Worm (Caenorhabditis elegans) whole organism, L2 larva: ENCODE results near the gene fipr-13.
A peak's percentile ranks its signal among the peaks of the same experiment; 100 is the strongest.

ENCODE experiments used
- C34F6.9 ChIP-seq: fragments of 150-350 bp; optimal IDR thresholded peaks from 2 replicates; lab custom pipeline; 2014; ENCODE audit warnings: missing biosample characterization, missing genetic modification characterization
- F13H6.1 ChIP-seq: sonication (generic microtip); optimal IDR thresholded peaks from 2 replicates; lab custom pipeline; 2016; ENCODE audit warnings: missing genetic modification characterization, missing compliant biosample characterization
- R02D3.7 ChIP-seq: fragments of 150-350 bp; optimal IDR thresholded peaks from 2 replicates; lab custom pipeline; 2014; ENCODE audit warnings: missing biosample characterization, missing genetic modification characterization
- Y55F3AM.14 ChIP-seq: fragments of 200-800 bp; sonication (Bioruptor generic); optimal IDR thresholded peaks from 2 replicates; lab custom pipeline; 2018; ENCODE audit warnings: mild to moderate bottlenecking, missing genetic modification characterization, missing compliant biosample characterization
- ZK546.5 ChIP-seq: sonication (generic microtip); optimal IDR thresholded peaks from 2 replicates; lab custom pipeline; 2017; ENCODE audit warnings: missing biosample characterization, missing genetic modification characterization
- alr-1 ChIP-seq: fragments of 150-350 bp; optimal IDR thresholded peaks from 2 replicates; lab custom pipeline; 2014; ENCODE audit warnings: missing biosample characterization, missing genetic modification characterization
- aly-2 ChIP-seq: fragments of 150-350 bp; optimal IDR thresholded peaks from 2 replicates; lab custom pipeline; 2014; ENCODE audit warnings: missing biosample characterization, missing genetic modification characterization
- ama-1 ChIP-seq: fragments of 150-350 bp; optimal IDR thresholded peaks from 2 replicates; lab custom pipeline; 2018; ENCODE audit warnings: inconsistent platforms
- blmp-1 ChIP-seq: sonication (generic microtip); optimal IDR thresholded peaks from 2 replicates; lab custom pipeline; 2017; ENCODE audit warnings: missing genetic modification characterization, mild to moderate bottlenecking, missing compliant biosample characterization, antibody characterized with exemption, moderate library complexity; ENCODE audit not compliant: insufficient read depth
- ceh-16 ChIP-seq: fragments of 150-350 bp; optimal IDR thresholded peaks from 2 replicates; lab custom pipeline; 2014; ENCODE audit warnings: missing biosample characterization, missing genetic modification characterization
- ceh-82 ChIP-seq: fragments of 150-350 bp; optimal IDR thresholded peaks from 2 replicates; lab custom pipeline; 2014; ENCODE audit warnings: missing biosample characterization, missing genetic modification characterization
- crh-2 ChIP-seq: sonication (generic microtip); optimal IDR thresholded peaks from 2 replicates; lab custom pipeline; 2017; ENCODE audit warnings: missing biosample characterization, missing genetic modification characterization
- egl-27 ChIP-seq: sonication (generic microtip); optimal IDR thresholded peaks from 3 replicates; lab custom pipeline; 2017; ENCODE audit warnings: missing biosample characterization, missing genetic modification reagents, missing genetic modification characterization
- elt-1 ChIP-seq: fragments of 150-350 bp; optimal IDR thresholded peaks from 2 replicates; lab custom pipeline; 2014; ENCODE audit warnings: missing biosample characterization, missing genetic modification characterization
- elt-3 ChIP-seq: sonication (generic microtip); optimal IDR thresholded peaks from 2 replicates; lab custom pipeline; 2017; ENCODE audit warnings: missing biosample characterization, missing genetic modification characterization
- fos-1 ChIP-seq: fragments of 150-350 bp; optimal IDR thresholded peaks from 2 replicates; lab custom pipeline; 2014; ENCODE audit warnings: missing biosample characterization, missing genetic modification characterization
- gmeb-1 ChIP-seq: fragments of 150-350 bp; optimal IDR thresholded peaks from 2 replicates; lab custom pipeline; 2014; ENCODE audit warnings: missing biosample characterization, missing genetic modification characterization
- lin-11 ChIP-seq: fragments of 150-350 bp; sonication (generic microtip); optimal IDR thresholded peaks from 2 replicates; lab custom pipeline; 2014; ENCODE audit warnings: missing biosample characterization, missing genetic modification characterization, inconsistent platforms, mixed read lengths
- lin-39 ChIP-seq: fragments of 150-350 bp; optimal IDR thresholded peaks from 2 replicates; lab custom pipeline; 2014; ENCODE audit warnings: missing biosample characterization, missing genetic modification reagents, missing genetic modification characterization
- lsy-2 ChIP-seq, 2 experiments: fragments of 150-350 bp in 1 of 2; sonication (generic microtip) in 1 of 2; optimal IDR thresholded peaks; 2 replicates each; lab custom pipeline; 2014 to 2017; ENCODE audit warnings: missing biosample characterization in 2 of 2, missing genetic modification characterization in 2 of 2
- mab-5 ChIP-seq: fragments of 150-350 bp; optimal IDR thresholded peaks from 2 replicates; lab custom pipeline; 2014; ENCODE audit warnings: missing biosample characterization, missing genetic modification characterization
- mbf-1 ChIP-seq: sonication (generic microtip); optimal IDR thresholded peaks from 2 replicates; lab custom pipeline; 2017; ENCODE audit warnings: missing biosample characterization, missing genetic modification characterization
- mdl-1 ChIP-seq, 2 experiments: fragments of 150-350 bp in 1 of 2; sonication (generic microtip) in 1 of 2; optimal IDR thresholded peaks; 2 replicates each; lab custom pipeline; 2017; ENCODE audit warnings: missing biosample characterization in 2 of 2, missing genetic modification characterization in 2 of 2
- nhr-10 ChIP-seq: sonication (generic microtip); optimal IDR thresholded peaks from 2 replicates; lab custom pipeline; 2017; ENCODE audit warnings: missing biosample characterization, missing genetic modification characterization
- nhr-12 ChIP-seq: fragments of 150-350 bp; optimal IDR thresholded peaks from 2 replicates; lab custom pipeline; 2014; ENCODE audit warnings: missing biosample characterization, missing genetic modification characterization
- nhr-129 ChIP-seq: fragments of 150-350 bp; optimal IDR thresholded peaks from 2 replicates; lab custom pipeline; 2014; ENCODE audit warnings: missing biosample characterization, missing genetic modification characterization
- nhr-21 ChIP-seq: fragments of 150-350 bp; optimal IDR thresholded peaks from 2 replicates; lab custom pipeline; 2014; ENCODE audit warnings: missing biosample characterization, missing genetic modification characterization
- nhr-23 ChIP-seq: fragments of 150-350 bp; optimal IDR thresholded peaks from 2 replicates; lab custom pipeline; 2014; ENCODE audit warnings: missing biosample characterization, missing genetic modification reagents, missing genetic modification characterization
- nhr-25 ChIP-seq: fragments of 150-350 bp; sonication (generic microtip); optimal IDR thresholded peaks from 3 replicates; lab custom pipeline; 2014; ENCODE audit warnings: missing biosample characterization, missing genetic modification characterization
- nhr-77 ChIP-seq: fragments of 150-350 bp; optimal IDR thresholded peaks from 2 replicates; lab custom pipeline; 2014; ENCODE audit warnings: missing biosample characterization, missing genetic modification characterization
- peb-1 ChIP-seq: fragments of 150-350 bp; optimal IDR thresholded peaks from 2 replicates; lab custom pipeline; 2014; ENCODE audit warnings: missing biosample characterization, missing genetic modification characterization
- sem-4 ChIP-seq: fragments of 150-350 bp; optimal IDR thresholded peaks from 2 replicates; lab custom pipeline; 2014; ENCODE audit warnings: missing biosample characterization, missing genetic modification reagents, missing genetic modification characterization
- sma-3 ChIP-seq: sonication (generic microtip); optimal IDR thresholded peaks from 2 replicates; lab custom pipeline; 2016; ENCODE audit warnings: missing genetic modification reagents, missing genetic modification characterization, missing compliant biosample characterization
- sma-9 ChIP-seq, 2 experiments: fragments of 150-350 bp in 1 of 2; sonication (generic microtip) in 1 of 2; optimal IDR thresholded peaks; 2 replicates each; lab custom pipeline; 2014 to 2016; ENCODE audit warnings: missing genetic modification characterization in 2 of 2, mild to moderate bottlenecking in 1 of 2, missing biosample characterization in 1 of 2, missing compliant biosample characterization in 1 of 2, missing genetic modification reagents in 1 of 2, moderate library complexity in 1 of 2
- unc-39 ChIP-seq: fragments of 150-350 bp; optimal IDR thresholded peaks from 2 replicates; lab custom pipeline; 2014; ENCODE audit warnings: missing biosample characterization, missing genetic modification characterization
- unc-55 ChIP-seq: fragments of 150-350 bp; sonication (generic microtip); optimal IDR thresholded peaks from 3 replicates; lab custom pipeline; 2014; ENCODE audit warnings: missing biosample characterization, missing genetic modification reagents, missing genetic modification characterization
- ztf-1 ChIP-seq: fragments of 200-800 bp; sonication (Bioruptor generic); conservative IDR thresholded peaks from 2 replicates; pipeline ENCODE4 v1.3.6; 2022; ENCODE audit warnings: missing genetic modification characterization, missing compliant biosample characterization
- ztf-11 ChIP-seq: sonication (generic microtip); optimal IDR thresholded peaks from 2 replicates; lab custom pipeline; 2017; ENCODE audit warnings: missing biosample characterization, missing genetic modification characterization
- ztf-4 ChIP-seq: fragments of 150-350 bp; optimal IDR thresholded peaks from 2 replicates; lab custom pipeline; 2014; ENCODE audit warnings: missing biosample characterization, missing genetic modification characterization

fipr-13 gene

ce11 chrV:10046503-10046902, 17.8 kb upstream of the fipr-13 start:
- TF ChIP-seq egl-27 (no peak), F13H6.1 (tag; lab: Kevin White, UChicago) (no peak), gmeb-1 (no peak), blmp-1 (tag; lab: Kevin White, UChicago) (peak; percentile 38), ztf-11 (tag; lab: Kevin White, UChicago) (no peak), sem-4 (tag; lab: Kevin White, UChicago) (no peak), alr-1 (tag; lab: Kevin White, UChicago) (no peak), nhr-129 (tag; lab: Kevin White, UChicago) (no peak), fos-1 (no peak), nhr-25 (peak; percentile 67), ztf-4 (tag; lab: Kevin White, UChicago) (no peak), ZK546.5 (tag; lab: Kevin White, UChicago) (no peak), crh-2 (tag; lab: Kevin White, UChicago) (peak; percentile 81), nhr-10 (tag; lab: Kevin White, UChicago) (no peak), nhr-23 (tag; lab: Kevin White, UChicago) (no peak), sma-9 (GFP tag; optimal IDR thresholded peaks at IDR 0.05; lab: Kevin White, UChicago) (peak; percentile 12), sma-9 (tag; optimal IDR thresholded peaks at IDR 0.05; lab: Kevin White, UChicago) (no peak), elt-1 (tag; lab: Kevin White, UChicago) (no peak), nhr-12 (tag; lab: Kevin White, UChicago) (no peak), ztf-1 (GFP tag; lab: Robert Waterston, UW) (no peak), ama-1 (lab: Kevin White, UChicago) (peak; percentile 42), ceh-16 (tag; lab: Kevin White, UChicago) (no peak), sma-3 (GFP tag; lab: Kevin White, UChicago) (peak; percentile 3), mbf-1 (no peak), nhr-77 (no peak), lin-11 (tag; lab: Kevin White, UChicago) (no peak), Y55F3AM.14 (GFP tag; lab: Kevin White, UChicago) (no peak), nhr-21 (tag; lab: Kevin White, UChicago) (no peak), R02D3.7 (tag; lab: Kevin White, UChicago) (no peak), unc-39 (tag; lab: Kevin White, UChicago) (no peak)

- no peak for TF ChIP-seq peb-1 (tag; lab: Kevin White, UChicago)
- TF ChIP-seq lin-39, result no peak
- no peak for TF ChIP-seq nhr-21 (tag; lab: Kevin White, UChicago)
- no peak for TF ChIP-seq sma-9 (GFP tag; optimal IDR thresholded peaks at IDR 0.05; lab: Kevin White, UChicago)
- TF ChIP-seq sma-9 (tag; optimal IDR thresholded peaks at IDR 0.05; lab: Kevin White, UChicago), result no peak
- no peak for TF ChIP-seq R02D3.7 (tag; lab: Kevin White, UChicago)
- TF ChIP-seq blmp-1 (tag; lab: Kevin White, UChicago), result no peak
- TF ChIP-seq elt-3, result no peak
- no peak for TF ChIP-seq ZK546.5 (tag; lab: Kevin White, UChicago)
Observed at ce11 chrV:10047189-10047588, 17.1 kb upstream of the fipr-13 start.

ce11 chrV:10051855-10052254, 12.5 kb upstream of the fipr-13 start, which contains the start of gene str-118:
TSS of gene str-118 (plus strand) at chrV:10052155.
- TF ChIP-seq peb-1 (tag; lab: Kevin White, UChicago), result no peak
- no peak for TF ChIP-seq fos-1
- TF ChIP-seq lin-11 (tag; lab: Kevin White, UChicago), result no peak
- no peak for TF ChIP-seq ceh-82 (tag; lab: Kevin White, UChicago)
- TF ChIP-seq mab-5 (tag; lab: Kevin White, UChicago), result no peak
- TF ChIP-seq F13H6.1 (tag; lab: Kevin White, UChicago), result no peak
- TF ChIP-seq ceh-16 (tag; lab: Kevin White, UChicago), result no peak
- TF ChIP-seq C34F6.9, result no peak
- no peak for TF ChIP-seq nhr-10 (tag; lab: Kevin White, UChicago)
- no peak for TF ChIP-seq ztf-4 (tag; lab: Kevin White, UChicago)
- no peak for TF ChIP-seq lin-39
- TF ChIP-seq aly-2 (tag; lab: Kevin White, UChicago), result no peak
- no peak for TF ChIP-seq alr-1 (tag; lab: Kevin White, UChicago)

ce11 chrV:10054872-10055271, 9.4 kb upstream of the fipr-13 start, which contains the start of gene yif-1:
TSS of gene yif-1 (minus strand) at chrV:10054913.
- TF ChIP-seq mdl-1 (tag; optimal IDR thresholded peaks at IDR 0.05; lab: Kevin White, UChicago) (no peak), mab-5 (tag; lab: Kevin White, UChicago) (no peak), C34F6.9 (peak; percentile 47), unc-55 (GFP tag; lab: Kevin White, UChicago) (peak; percentile 24), lsy-2 (tag; optimal IDR thresholded peaks at IDR 0.05; lab: Kevin White, UChicago) (peak; percentile 14 to 90), lin-39 (no peak)
- TF ChIP-seq, all 48 proteins: peak for 3
